Worm (Caenorhabditis elegans) whole organism, L1 larva: ENCODE data around the gene smcl-1.

Experiments
- blmp-1 ChIP-seq: fragments of 150-350 bp; optimal IDR thresholded peaks from 2 replicates; lab custom pipeline; 2014; ENCODE audit warnings: missing biosample characterization, missing genetic modification characterization
- fkh-10 ChIP-seq: sonication (generic microtip); optimal IDR thresholded peaks from 2 replicates; lab custom pipeline; 2017; ENCODE audit warnings: missing biosample characterization, missing genetic modification reagents, missing genetic modification characterization
- fkh-4 ChIP-seq: sonication (generic microtip); optimal IDR thresholded peaks from 2 replicates; lab custom pipeline; 2016; ENCODE audit warnings: missing compliant biosample characterization, missing genetic modification characterization, borderline replicate concordance
- mdl-1 ChIP-seq, 2 experiments: fragments of 150-350 bp; optimal IDR thresholded peaks; 2 replicates each; lab custom pipeline; 2014 to 2017; ENCODE audit warnings: missing biosample characterization in 2 of 2, missing genetic modification characterization in 2 of 2, inconsistent platforms in 1 of 2
- nhr-11 ChIP-seq: fragments of 150-350 bp; optimal IDR thresholded peaks from 2 replicates; lab custom pipeline; 2014; ENCODE audit warnings: missing biosample characterization, missing genetic modification characterization
- nhr-237 ChIP-seq: fragments of 150-350 bp; optimal IDR thresholded peaks from 2 replicates; lab custom pipeline; 2014; ENCODE audit warnings: missing biosample characterization, missing genetic modification characterization
- nhr-85 ChIP-seq: sonication (generic microtip); peaks from one replicate; lab custom pipeline; 2016; ENCODE audit warnings: missing genetic modification characterization, inconsistent platforms, missing compliant biosample characterization
- skn-1 ChIP-seq: fragments of 150-350 bp; optimal IDR thresholded peaks from 2 replicates; lab custom pipeline; 2014; ENCODE audit warnings: missing biosample characterization, missing genetic modification characterization
- snpc-4 ChIP-seq: fragments of 150-350 bp; optimal IDR thresholded peaks from 2 replicates; lab custom pipeline; 2014; ENCODE audit warnings: missing biosample characterization, missing genetic modification characterization
- sox-4 ChIP-seq: sonication (generic microtip); optimal IDR thresholded peaks from 2 replicates; lab custom pipeline; 2016; ENCODE audit warnings: missing genetic modification characterization, missing compliant biosample characterization
- swsn-7 ChIP-seq: sonication (generic microtip); optimal IDR thresholded peaks from 2 replicates; lab custom pipeline; 2016; ENCODE audit warnings: missing genetic modification characterization, missing compliant biosample characterization
- tbx-2 ChIP-seq: sonication (generic microtip); optimal IDR thresholded peaks from 2 replicates; lab custom pipeline; 2016; ENCODE audit warnings: missing genetic modification characterization, missing compliant biosample characterization

ce11 chrX:11696696-11697095 lies 3.4 kb downstream of the smcl-1 start, which contains the start of gene C44C10.12:
- TF ChIP-seq fkh-10 (GFP tag; lab: Kevin White, UChicago) = no peak
- TF ChIP-seq nhr-237 (tag; lab: Kevin White, UChicago) = no peak
- TF ChIP-seq sox-4 (tag; lab: Kevin White, UChicago) = no peak
- no peak for TF ChIP-seq snpc-4 (tag; lab: Kevin White, UChicago)
- no peak for TF ChIP-seq skn-1
- no peak for TF ChIP-seq mdl-1 (tag; optimal IDR thresholded peaks at IDR 0.05; lab: Kevin White, UChicago)
- TF ChIP-seq nhr-11 (tag; lab: Kevin White, UChicago) = no peak
- TF ChIP-seq blmp-1 (tag; lab: Kevin White, UChicago) = no peak
- no peak for TF ChIP-seq swsn-7 (tag; lab: Kevin White, UChicago)
- TF ChIP-seq nhr-85 (tag; lab: Kevin White, UChicago) = no peak
- TF ChIP-seq fkh-4 (tag; lab: Kevin White, UChicago) = no peak
- TF ChIP-seq tbx-2 (tag; lab: Kevin White, UChicago) = no peak
